Worm (Caenorhabditis elegans) whole organism, mixed stage, embryonic: ENCODE results near the gene srx-95.

Experiments used
- ces-1 ChIP-seq: fragments of 150-350 bp; optimal IDR thresholded peaks from 2 replicates; lab custom pipeline; 2014; ENCODE audit warnings: missing biosample characterization, missing genetic modification reagents, missing genetic modification characterization
- elt-1 ChIP-seq: sonication (generic microtip); optimal IDR thresholded peaks from 2 replicates; lab custom pipeline; 2017; ENCODE audit warnings: missing genetic modification characterization, mild to moderate bottlenecking, missing compliant biosample characterization, antibody characterized with exemption, moderate library complexity, borderline replicate concordance; ENCODE audit not compliant: insufficient read depth
- elt-3 ChIP-seq: fragments of 150-350 bp; optimal IDR thresholded peaks from 2 replicates; lab custom pipeline; 2014; ENCODE audit warnings: missing biosample characterization, missing genetic modification characterization
- hlh-1 ChIP-seq: fragments of 150-350 bp; optimal IDR thresholded peaks from 2 replicates; lab custom pipeline; 2014; ENCODE audit warnings: missing biosample characterization, missing genetic modification reagents, missing genetic modification characterization
- lin-13 ChIP-seq: fragments of 150-350 bp; optimal IDR thresholded peaks from 2 replicates; lab custom pipeline; 2014; ENCODE audit warnings: missing biosample characterization, missing genetic modification characterization
- lsy-2 ChIP-seq: fragments of 150-350 bp; optimal IDR thresholded peaks from 2 replicates; lab custom pipeline; 2014; ENCODE audit warnings: missing biosample characterization, missing genetic modification characterization
- nhr-2 ChIP-seq: fragments of 150-350 bp; optimal IDR thresholded peaks from 2 replicates; lab custom pipeline; 2014; ENCODE audit warnings: missing biosample characterization, missing genetic modification characterization
- nhr-28 ChIP-seq: fragments of 150-350 bp; optimal IDR thresholded peaks from 2 replicates; lab custom pipeline; 2014; ENCODE audit warnings: missing biosample characterization, missing genetic modification characterization
- pha-4 ChIP-seq: fragments of 150-350 bp; optimal IDR thresholded peaks from 2 replicates; lab custom pipeline; 2018; ENCODE audit warnings: missing biosample characterization, missing genetic modification reagents, missing genetic modification characterization
- sem-2 ChIP-seq: fragments of 200-800 bp; sonication (Bioruptor generic); optimal IDR thresholded peaks from 2 replicates; lab custom pipeline; 2018; ENCODE audit warnings: mild to moderate bottlenecking, missing genetic modification characterization, missing compliant biosample characterization
- snpc-4 ChIP-seq: fragments of 150-350 bp; optimal IDR thresholded peaks from 2 replicates; lab custom pipeline; 2014; ENCODE audit warnings: missing biosample characterization, missing genetic modification characterization
- tbx-8 ChIP-seq: fragments of 200-800 bp; sonication (Bioruptor generic); optimal IDR thresholded peaks from 2 replicates; lab custom pipeline; 2018; ENCODE audit warnings: mild to moderate bottlenecking, missing genetic modification characterization, moderate library complexity, missing compliant biosample characterization
- unc-39 ChIP-seq: fragments of 150-350 bp; optimal IDR thresholded peaks from 2 replicates; lab custom pipeline; 2014; ENCODE audit warnings: missing biosample characterization, missing genetic modification characterization
- unc-62 ChIP-seq: fragments of 150-350 bp; optimal IDR thresholded peaks from 2 replicates; lab custom pipeline; 2014; ENCODE audit warnings: missing biosample characterization, missing genetic modification reagents, missing genetic modification characterization

DNA sequence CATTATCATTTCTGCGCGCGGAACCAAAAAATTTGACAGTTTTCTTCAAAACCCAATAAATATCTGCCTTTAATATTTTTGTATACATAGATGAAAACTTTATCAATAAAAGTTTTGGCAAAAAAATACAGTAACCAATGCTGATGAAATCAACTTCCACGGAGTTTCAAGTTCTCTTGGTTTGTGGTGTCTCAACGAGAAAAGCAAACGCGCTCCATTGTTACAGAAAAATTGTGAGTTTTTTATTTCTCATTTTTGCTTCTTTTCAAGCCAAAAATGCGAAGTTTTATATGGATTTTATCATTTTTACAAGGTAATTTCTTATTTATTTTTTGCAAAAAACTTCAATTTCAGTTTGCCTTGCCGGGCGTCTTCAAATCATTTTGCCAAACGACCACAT is 19.9 kb downstream of the srx-95 start, which contains the start of gene T14B4.3:
- TF ChIP-seq sem-2 (GFP tag; lab: Kevin White, UChicago) (no peak), lsy-2 (tag; lab: Kevin White, UChicago) (peak; percentile 83), hlh-1 (tag; lab: Kevin White, UChicago) (no peak), lin-13 (no peak), nhr-28 (no peak), unc-39 (tag; lab: Kevin White, UChicago) (no peak), snpc-4 (no peak), elt-3 (no peak), nhr-2 (tag; lab: Kevin White, UChicago) (no peak), unc-62 (GFP tag; lab: Kevin White, UChicago) (no peak), tbx-8 (no peak), ces-1 (GFP tag; lab: Kevin White, UChicago) (peak; percentile 50), elt-1 (tag; lab: Kevin White, UChicago) (no peak), pha-4 (tag; lab: Kevin White, UChicago) (peak; percentile 34)
